Fruit fly (Drosophila melanogaster) whole organism, embryonic: ENCODE data around the gene CG1354.

Experiments used
- CG11247 ChIP-seq: fragments of 200-800 bp; sonication (Bioruptor generic); IDR thresholded peaks from 2 replicates; pipeline ENCODE4 v1.3.6; 2022; ENCODE audit warnings: missing biosample characterization, missing genetic modification characterization
- CG11504 ChIP-seq: fragments of 200-800 bp; sonication (Bioruptor generic); optimal IDR thresholded peaks from 3 replicates; lab custom pipeline; 2019; ENCODE audit warnings: missing biosample characterization, mild to moderate bottlenecking, missing genetic modification characterization, moderate library complexity
- CG12299 ChIP-seq: fragments of 200-800 bp; sonication (Bioruptor generic); optimal IDR thresholded peaks from 2 replicates; lab custom pipeline; 2018; ENCODE audit warnings: missing biosample characterization, mild to moderate bottlenecking, missing genetic modification characterization
- CG12942 ChIP-seq: fragments of 200-800 bp; sonication (Bioruptor generic); optimal IDR thresholded peaks from 3 replicates; lab custom pipeline; 2016; ENCODE audit warnings: missing biosample characterization, missing genetic modification characterization
- CG13123 ChIP-seq: fragments of 200-800 bp; sonication (Bioruptor generic); optimal IDR thresholded peaks from 2 replicates; lab custom pipeline; 2016; ENCODE audit warnings: missing biosample characterization, missing genetic modification characterization
- CG14050 ChIP-seq: fragments of 200-800 bp; sonication (Bioruptor generic); IDR thresholded peaks from 3 replicates; pipeline ENCODE4 v1.3.6; 2022; ENCODE audit warnings: missing biosample characterization, missing genetic modification characterization
- CG1529 ChIP-seq: fragments of 200-800 bp; sonication (Bioruptor generic); optimal IDR thresholded peaks from 3 replicates; lab custom pipeline; 2018; ENCODE audit warnings: missing biosample characterization, missing genetic modification characterization
- CG15479 ChIP-seq: fragments of 200-800 bp; sonication (Bioruptor generic); optimal IDR thresholded peaks from 3 replicates; lab custom pipeline; 2019; ENCODE audit warnings: missing biosample characterization, mild to moderate bottlenecking, missing genetic modification characterization, moderate library complexity
- CG1603 ChIP-seq: fragments of 200-800 bp; sonication (Bioruptor generic); optimal IDR thresholded peaks from 2 replicates; lab custom pipeline; 2019; ENCODE audit warnings: missing biosample characterization, mild to moderate bottlenecking, missing genetic modification characterization, moderate library complexity
- CG17328 ChIP-seq: fragments of 200-800 bp; sonication (Bioruptor generic); IDR thresholded peaks from 2 replicates; pipeline ENCODE4 v1.3.6; 2022; ENCODE audit warnings: missing biosample characterization, missing genetic modification characterization
- CG2199 ChIP-seq: fragments of 200-800 bp; sonication (Bioruptor generic); IDR thresholded peaks from 3 replicates; pipeline ENCODE4 v1.3.6; 2022; ENCODE audit warnings: missing biosample characterization, missing genetic modification characterization
- CG2712 ChIP-seq: fragments of 200-800 bp; optimal IDR thresholded peaks from 3 replicates; lab custom pipeline; 2019; ENCODE audit warnings: missing biosample characterization, mild to moderate bottlenecking, missing genetic modification characterization, moderate library complexity
- CG3065 ChIP-seq: fragments of 200-800 bp; sonication (Bioruptor generic); optimal IDR thresholded peaks from 2 replicates; lab custom pipeline; 2016; ENCODE audit warnings: missing biosample characterization, missing genetic modification characterization
- CG31388 ChIP-seq: fragments of 200-800 bp; sonication (Bioruptor generic); optimal IDR thresholded peaks from 2 replicates; lab custom pipeline; 2016; ENCODE audit warnings: missing biosample characterization, missing genetic modification characterization
- CG33557 ChIP-seq: fragments of 200-800 bp; sonication (Bioruptor generic); optimal IDR thresholded peaks from 2 replicates; lab custom pipeline; 2019; ENCODE audit warnings: missing biosample characterization, mild to moderate bottlenecking, missing genetic modification characterization, moderate library complexity
- CG3847 ChIP-seq: fragments of 200-800 bp; sonication (Bioruptor generic); IDR thresholded peaks from 2 replicates; pipeline ENCODE4 v1.3.6; 2022; ENCODE audit warnings: missing biosample characterization, missing genetic modification characterization
- CG42726 ChIP-seq: fragments of 200-800 bp; sonication (Bioruptor generic); IDR thresholded peaks from 2 replicates; pipeline ENCODE4 v1.3.6; 2022; ENCODE audit warnings: missing biosample characterization, missing genetic modification characterization; ENCODE audit not compliant: partially characterized antibody
- CG6175 ChIP-seq: fragments of 200-800 bp; sonication (Bioruptor generic); IDR thresholded peaks from 3 replicates; pipeline ENCODE4 v1.3.6; 2022; ENCODE audit warnings: missing biosample characterization, missing genetic modification characterization
- CG6765 ChIP-seq: fragments of 200-800 bp; sonication (Bioruptor generic); optimal IDR thresholded peaks from 3 replicates; lab custom pipeline; 2017; ENCODE audit warnings: missing biosample characterization, mild to moderate bottlenecking, missing genetic modification characterization
- CG7271 ChIP-seq: fragments of 200-800 bp; sonication (Bioruptor generic); optimal IDR thresholded peaks from 2 replicates; lab custom pipeline; 2018; ENCODE audit warnings: missing biosample characterization, mild to moderate bottlenecking, missing genetic modification characterization, moderate library complexity
- CG8281 ChIP-seq: fragments of 200-800 bp; sonication (Bioruptor generic); optimal IDR thresholded peaks from 2 replicates; lab custom pipeline; 2018; ENCODE audit warnings: missing biosample characterization, mild to moderate bottlenecking, missing genetic modification characterization, moderate library complexity
- D19A ChIP-seq: fragments of 200-800 bp; optimal IDR thresholded peaks from 3 replicates; lab custom pipeline; 2019; ENCODE audit warnings: missing biosample characterization, mild to moderate bottlenecking, missing genetic modification characterization, moderate library complexity
- D19B ChIP-seq: fragments of 200-800 bp; sonication (Bioruptor generic); optimal IDR thresholded peaks from 2 replicates; lab custom pipeline; 2017; ENCODE audit warnings: missing biosample characterization, mild to moderate bottlenecking, missing genetic modification characterization
- Dad ChIP-seq: fragments of 200-800 bp; sonication (Bioruptor generic); optimal IDR thresholded peaks from 3 replicates; lab custom pipeline; 2016; ENCODE audit warnings: missing biosample characterization, missing genetic modification characterization
- Dbx ChIP-seq: fragments of 200-800 bp; sonication (Bioruptor generic); IDR thresholded peaks from 3 replicates; pipeline ENCODE4 v1.3.6; 2022; ENCODE audit warnings: missing biosample characterization, missing genetic modification characterization
- Drgx ChIP-seq: fragments of 200-800 bp; sonication (Bioruptor generic); IDR thresholded peaks from 2 replicates; pipeline ENCODE4 v1.3.6; 2022; ENCODE audit warnings: missing biosample characterization, missing genetic modification characterization
- Nf-YC ChIP-seq: fragments of 200-800 bp; optimal IDR thresholded peaks from 3 replicates; lab custom pipeline; 2019; ENCODE audit warnings: missing biosample characterization, mild to moderate bottlenecking, missing genetic modification characterization, moderate library complexity
- Oaz ChIP-seq: fragments of 200-800 bp; sonication (Bioruptor generic); IDR thresholded peaks from 2 replicates; pipeline ENCODE4 v1.3.6; 2022; ENCODE audit warnings: missing biosample characterization, missing genetic modification characterization
- Ptx1 ChIP-seq: fragments of 200-800 bp; sonication (Bioruptor generic); IDR thresholded peaks from 2 replicates; pipeline ENCODE4 v1.3.6; 2022; ENCODE audit warnings: missing biosample characterization, missing genetic modification characterization
- Rfx ChIP-seq: fragments of 200-800 bp; sonication (Bioruptor generic); IDR thresholded peaks from 2 replicates; pipeline ENCODE4 v1.3.6; 2022; ENCODE audit warnings: missing biosample characterization, missing genetic modification characterization
- Sox100B ChIP-seq: fragments of 200-800 bp; sonication (Bioruptor generic); optimal IDR thresholded peaks from 3 replicates; lab custom pipeline; 2018; ENCODE audit warnings: missing biosample characterization, mild to moderate bottlenecking, missing genetic modification characterization
- Tbp ChIP-seq: fragments of >200 bp; optimal IDR thresholded peaks from 2 replicates; lab custom pipeline; 2018; ENCODE audit warnings: missing biosample characterization, missing genetic modification characterization
- Trl ChIP-seq, 3 experiments: fragments of >200 bp in 2 of 3; fragments of 200-800 bp in 1 of 3; sonication (Bioruptor generic) in 1 of 3; optimal IDR thresholded peaks; 2 replicates in 1 of 3; 3 replicates in 2 of 3; lab custom pipeline; 2016 to 2017; ENCODE audit warnings: missing biosample characterization in 1 of 3, missing genetic modification characterization in 1 of 3
- Xbp1 ChIP-seq: fragments of 200-800 bp; sonication (Bioruptor generic); optimal IDR thresholded peaks from 3 replicates; lab custom pipeline; 2016; ENCODE audit warnings: missing biosample characterization, mild to moderate bottlenecking, missing genetic modification characterization
- ato ChIP-seq: fragments of 200-800 bp; sonication (Bioruptor generic); IDR thresholded peaks from 2 replicates; pipeline ENCODE4 v1.3.6; 2022; ENCODE audit warnings: missing biosample characterization, missing genetic modification characterization; ENCODE audit not compliant: partially characterized antibody
- crol ChIP-seq: fragments of 200-800 bp; sonication (Bioruptor generic); IDR thresholded peaks from 2 replicates; pipeline ENCODE4 v1.3.6; 2022; ENCODE audit warnings: missing biosample characterization, missing genetic modification characterization
- dysf ChIP-seq: fragments of 200-800 bp; sonication (Bioruptor generic); IDR thresholded peaks from 3 replicates; pipeline ENCODE4 v1.3.6; 2022; ENCODE audit warnings: missing biosample characterization, missing genetic modification characterization
- gem ChIP-seq: fragments of 200-800 bp; sonication (Bioruptor generic); optimal IDR thresholded peaks from 2 replicates; lab custom pipeline; 2019; ENCODE audit warnings: missing biosample characterization, mild to moderate bottlenecking, missing genetic modification characterization, moderate library complexity
- kni ChIP-seq: fragments of 200-800 bp; sonication (Bioruptor generic); optimal IDR thresholded peaks from 3 replicates; lab custom pipeline; 2017; ENCODE audit warnings: mild to moderate bottlenecking, missing biosample characterization, missing genetic modification reagents, missing genetic modification characterization
- mld ChIP-seq: fragments of 200-800 bp; sonication (Bioruptor generic); IDR thresholded peaks from 3 replicates; pipeline ENCODE4 v1.3.6; 2022; ENCODE audit warnings: missing biosample characterization, missing genetic modification characterization; ENCODE audit not compliant: partially characterized antibody
- pros ChIP-seq: fragments of 200-800 bp; sonication (Bioruptor generic); optimal IDR thresholded peaks from 3 replicates; lab custom pipeline; 2019; ENCODE audit warnings: missing biosample characterization, mild to moderate bottlenecking, missing genetic modification characterization, moderate library complexity
- sens ChIP-seq: fragments of 200-800 bp; sonication (Bioruptor generic); peaks from one replicate; lab custom pipeline; 2016; ENCODE audit warnings: missing biosample characterization, missing genetic modification characterization
- shn ChIP-seq: fragments of 200-800 bp; sonication (Bioruptor generic); optimal IDR thresholded peaks from 3 replicates; lab custom pipeline; 2016; ENCODE audit warnings: missing biosample characterization, missing genetic modification characterization
- sr ChIP-seq: fragments of 200-800 bp; sonication (Bioruptor generic); IDR thresholded peaks from 3 replicates; pipeline ENCODE4 v1.3.6; 2022; ENCODE audit warnings: missing biosample characterization, missing genetic modification characterization
- trh ChIP-seq: fragments of 200-800 bp; sonication (Bioruptor generic); optimal IDR thresholded peaks from 2 replicates; lab custom pipeline; 2016; ENCODE audit warnings: missing biosample characterization, missing genetic modification characterization
- zen ChIP-seq: fragments of 200-800 bp; sonication (Bioruptor generic); optimal IDR thresholded peaks from 3 replicates; lab custom pipeline; 2018; ENCODE audit warnings: missing biosample characterization, mild to moderate bottlenecking, missing genetic modification characterization, moderate library complexity
- zf30C ChIP-seq: fragments of 200-800 bp; sonication (Bioruptor generic); optimal IDR thresholded peaks from 3 replicates; lab custom pipeline; 2018; ENCODE audit warnings: missing biosample characterization, mild to moderate bottlenecking, missing genetic modification characterization

Gene CG1354

DNA sequence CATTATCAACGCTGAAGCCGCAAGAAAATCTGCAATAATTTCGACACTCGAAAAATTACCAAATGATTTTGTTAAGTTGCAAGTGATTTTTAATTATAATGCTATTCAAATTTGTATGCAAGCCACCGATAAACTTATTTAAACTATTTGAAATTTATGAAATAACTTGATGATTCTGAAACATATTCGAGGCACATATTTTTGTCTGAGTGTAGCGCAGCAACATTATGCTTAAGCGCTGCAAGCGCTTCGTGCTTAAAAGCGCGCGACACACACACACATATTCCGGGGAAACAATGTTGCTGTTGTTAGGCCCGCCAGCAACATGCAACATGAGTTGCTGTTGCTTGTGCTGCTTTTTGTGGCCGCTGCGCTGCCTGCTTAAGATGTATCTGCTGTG lies 40.0 kb upstream of the CG1354 start (continued):
- no peak for TF ChIP-seq Xbp1 (GFP tag; lab: Kevin White, UChicago)
- TF ChIP-seq CG3847 (GFP tag; lab: Robert Waterston, UW): no peak
- no peak for TF ChIP-seq CG6175
- TF ChIP-seq gem: peak; percentile 25
- no peak for TF ChIP-seq CG6765 (GFP tag; lab: Kevin White, UChicago)
- TF ChIP-seq sens (GFP tag; lab: Kevin White, UChicago): peak; percentile 66
- no peak for TF ChIP-seq zf30C
- no peak for TF ChIP-seq shn (GFP tag; lab: Kevin White, UChicago)
- TF ChIP-seq Ptx1 (GFP tag; lab: Robert Waterston, UW): no peak
- TF ChIP-seq mld (GFP tag; lab: Robert Waterston, UW): no peak
- TF ChIP-seq Rfx: no peak
- no peak for TF ChIP-seq D19B
- TF ChIP-seq Dad: no peak
- peak; percentile 58 for TF ChIP-seq Drgx (GFP tag; lab: Robert Waterston, UW)
- TF ChIP-seq trh: no peak
- TF ChIP-seq Oaz (GFP tag; lab: Robert Waterston, UW): no peak

dm6 chrX:9740269-9740668 lies 38.3 kb upstream of the CG1354 start:
- TF ChIP-seq CG2199 (GFP tag; lab: Robert Waterston, UW) (no peak), CG1529 (GFP tag; lab: Kevin White, UChicago) (no peak), CG12942 (GFP tag; lab: Kevin White, UChicago) (no peak), CG13123 (GFP tag; lab: Kevin White, UChicago) (no peak), CG8281 (tag; lab: Kevin White, UChicago) (peak; percentile 97), Tbp (GFP tag; lab: Kevin White, UChicago) (no peak)
- TF ChIP-seq, all 482 proteins: peak for 1

- TF ChIP-seq CG11504 (tag; lab: Kevin White, UChicago) (peak; percentile 25), CG14050 (no peak), CG1603 (tag; lab: Kevin White, UChicago) (peak; percentile 18), gem (peak; percentile 9), dysf (GFP tag; lab: Robert Waterston, UW) (0 out of 3 replicates have a peak, but pooled peaks have one; percentile 14), CG2712 (tag; lab: Kevin White, UChicago) (peak; percentile 9), D19A (tag; lab: Kevin White, UChicago) (peak; percentile 72), CG3065 (GFP tag; lab: Kevin White, UChicago) (no peak), ato (no peak), sens (GFP tag; lab: Kevin White, UChicago) (peak; percentile 59)
These were observed 36.5 kb upstream of the CG1354 start for dm6 chrX:9742084-9742483.

DNA sequence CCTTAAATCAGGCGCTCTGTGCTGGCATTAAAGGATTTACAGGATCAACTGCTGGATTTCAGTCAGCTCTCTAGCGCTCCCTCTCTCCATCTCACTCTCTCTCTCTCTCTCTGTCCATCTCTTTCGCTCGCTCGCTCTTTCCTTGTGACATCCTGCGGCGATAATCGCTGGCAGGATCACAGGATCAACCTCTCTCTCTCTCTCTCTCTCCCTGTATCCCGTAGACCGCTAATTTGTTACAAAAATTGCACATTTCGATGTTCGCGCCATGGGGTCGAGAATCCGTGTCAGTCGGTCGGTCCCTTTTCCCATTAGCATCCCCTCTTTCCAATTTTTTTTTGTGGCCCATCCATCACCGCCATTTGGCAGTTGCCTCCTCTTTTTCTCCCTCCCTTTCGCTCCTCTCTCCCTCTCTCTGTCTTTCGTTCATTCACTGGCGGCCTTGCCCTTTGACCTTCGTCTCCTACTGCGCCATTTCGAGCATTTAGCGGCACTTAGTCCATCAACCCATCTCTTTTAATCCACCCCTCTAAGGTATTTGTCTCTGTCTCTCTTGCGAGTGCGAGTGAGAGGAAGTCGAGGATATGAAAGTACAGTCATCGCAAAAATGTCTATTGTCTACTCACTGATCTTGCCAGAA lies 34.4 kb upstream of the CG1354 start:
- TF ChIP-seq pros (peak; percentile 57), crol (no peak), CG11247 (GFP tag; lab: Robert Waterston, UW) (no peak), Sox100B (GFP tag; lab: Kevin White, UChicago) (no peak), Dbx (GFP tag; lab: Robert Waterston, UW) (no peak), CG31388 (no peak), Trl (optimal IDR thresholded peaks at IDR 0.05; lab: Kevin White, UChicago) (peak in 1 of 2 experiments; percentile 32), Trl (GFP tag; optimal IDR thresholded peaks at IDR 0.05; lab: Kevin White, UChicago) (no peak), CG42726 (GFP tag; lab: Robert Waterston, UW) (no peak), Tbp (GFP tag; lab: Kevin White, UChicago) (no peak), CG15479 (GFP tag; lab: Kevin White, UChicago) (peak; percentile 34), kni (GFP tag; lab: Kevin White, UChicago) (no peak), sr (GFP tag; lab: Robert Waterston, UW) (no peak), CG33557 (no peak), CG3847 (GFP tag; lab: Robert Waterston, UW) (no peak), CG17328 (GFP tag; lab: Robert Waterston, UW) (no peak), CG7271 (tag; lab: Kevin White, UChicago) (no peak), CG12299 (tag; lab: Kevin White, UChicago) (no peak), Nf-YC (peak; percentile 52), zen (tag; lab: Kevin White, UChicago) (peak; percentile 71), sens (GFP tag; lab: Kevin White, UChicago) (peak; percentile 63)
